Fruit fly (Drosophila melanogaster) S2 (cell line): ENCODE results near the gene CG9330.

Experiments
- CG8478 ChIP-seq: fragments of >200 bp; optimal IDR thresholded peaks from 2 replicates; lab custom pipeline; 2018
- CTCF ChIP-seq, 2 experiments: fragments of >200 bp; optimal IDR thresholded peaks; 2 replicates each; lab custom pipeline; 2018

The CG9330 gene

dm6 chr3L:19585979-19586378 is at the start of gene CG9330, which contains the start of gene CG9231:
CG9330 (plus strand) TSS chr3L:19586253.
CG9231 (minus strand) TSS chr3L:19586003.
- TF ChIP-seq CTCF (optimal IDR thresholded peaks at IDR 0.05; lab: Kevin White, UChicago): no peak
- no peak for TF ChIP-seq CG8478 (lab: Kevin White, UChicago)

- TF ChIP-seq CTCF (optimal IDR thresholded peaks at IDR 0.05; lab: Kevin White, UChicago) (no peak), CG8478 (lab: Kevin White, UChicago) (no peak)
Observed at dm6 chr3L:19544105-19544504, 41.9 kb upstream of the CG9330 start, which contains the start of the genes CG46434 and Dred. CG46434 (minus strand) TSS chr3L:19544205. Dred (minus strand) TSS chr3L:19544205.

dm6 chr3L:19544810-19545209 is 41.2 kb upstream of the CG9330 start, which contains the start of the genes CG46435 and Rcd7:
CG46435 (plus strand) TSS chr3L:19545110.
Rcd7 (plus strand) TSS chr3L:19545110.
- no peak for TF ChIP-seq CG8478 (lab: Kevin White, UChicago)
- TF ChIP-seq CTCF (optimal IDR thresholded peaks at IDR 0.05; lab: Kevin White, UChicago): no peak

dm6 chr3L:19552136-19552773 is 33.8 kb upstream of the CG9330 start, which contains the start of the genes Ltn1 and CG9300:
Ltn1 (minus strand) TSS chr3L:19552290.
CG9300 (plus strand) TSS chr3L:19552420.
- TF ChIP-seq CG8478 (lab: Kevin White, UChicago) (no peak), CTCF (optimal IDR thresholded peaks at IDR 0.05; lab: Kevin White, UChicago) (peak in 1 of 2 experiments; percentile 39)

dm6 chr3L:19555906-19556457 is 30.1 kb upstream of the CG9330 start:
- TF ChIP-seq CTCF (optimal IDR thresholded peaks at IDR 0.05; lab: Kevin White, UChicago) (no peak), CG8478 (lab: Kevin White, UChicago) (no peak)

- TF ChIP-seq CG8478 (lab: Kevin White, UChicago) (no peak), CTCF (optimal IDR thresholded peaks at IDR 0.05; lab: Kevin White, UChicago) (no peak)
Observed at dm6 chr3L:19556738-19557137, 29.3 kb upstream of the CG9330 start.

dm6 chr3L:19557197-19557995 is 28.7 kb upstream of the CG9330 start:
- TF ChIP-seq CG8478 (lab: Kevin White, UChicago) (no peak), CTCF (optimal IDR thresholded peaks at IDR 0.05; lab: Kevin White, UChicago) (no peak)

- TF ChIP-seq CG8478 (lab: Kevin White, UChicago): no peak
- TF ChIP-seq CTCF (optimal IDR thresholded peaks at IDR 0.05; lab: Kevin White, UChicago): no peak
Observed at dm6 chr3L:19557996-19558375, 28.1 kb upstream of the CG9330 start.

dm6 chr3L:19558674-19559073 is 27.4 kb upstream of the CG9330 start:
- no peak for TF ChIP-seq CG8478 (lab: Kevin White, UChicago)
- TF ChIP-seq CTCF (optimal IDR thresholded peaks at IDR 0.05; lab: Kevin White, UChicago): no peak

- no peak for TF ChIP-seq CTCF (optimal IDR thresholded peaks at IDR 0.05; lab: Kevin White, UChicago)
Observed at dm6 chr3L:19559171-19559570, 26.9 kb upstream of the CG9330 start.

- TF ChIP-seq CG8478 (lab: Kevin White, UChicago) (no peak), CTCF (optimal IDR thresholded peaks at IDR 0.05; lab: Kevin White, UChicago) (no peak)
Observed at dm6 chr3L:19560005-19560694, 25.9 kb upstream of the CG9330 start.

dm6 chr3L:19560695-19561246 is 25.3 kb upstream of the CG9330 start:
- TF ChIP-seq CG8478 (lab: Kevin White, UChicago) (no peak), CTCF (optimal IDR thresholded peaks at IDR 0.05; lab: Kevin White, UChicago) (no peak)

dm6 chr3L:19561745-19562144 is 24.3 kb upstream of the CG9330 start:
- TF ChIP-seq CTCF (optimal IDR thresholded peaks at IDR 0.05; lab: Kevin White, UChicago) (no peak), CG8478 (lab: Kevin White, UChicago) (no peak)

dm6 chr3L:19562146-19562700 is 23.8 kb upstream of the CG9330 start:
- TF ChIP-seq CTCF (optimal IDR thresholded peaks at IDR 0.05; lab: Kevin White, UChicago) (no peak), CG8478 (lab: Kevin White, UChicago) (no peak)
